Worm (Caenorhabditis elegans): ENCODE data around the gene Y54G2A.44.

ce11 chrIV:2758079-2758478, 43.6 kb upstream of the Y54G2A.44 start:
- TF ChIP-seq nhr-11 (tag; optimal IDR thresholded peaks at IDR 0.05) (no peak), R02D3.7 (tag; optimal IDR thresholded peaks at IDR 0.05) (no peak), nhr-76 (tag; optimal IDR thresholded peaks at IDR 0.05) (no peak), eor-1 (tag; optimal IDR thresholded peaks at IDR 0.05) (no peak), ztf-11 (tag; optimal IDR thresholded peaks at IDR 0.05) (no peak), nhr-28 (tag; optimal IDR thresholded peaks at IDR 0.05) (no peak), unc-62 (GFP tag; optimal IDR thresholded peaks at IDR 0.05) (no peak), tbx-2 (tag; optimal IDR thresholded peaks at IDR 0.05) (no peak), egl-27 (tag; optimal IDR thresholded peaks at IDR 0.05) (no peak), fos-1 (tag; optimal IDR thresholded peaks at IDR 0.05) (no peak)

All from whole organism, L3 larva.